Worm (Caenorhabditis elegans) whole organism, early embryonic: ENCODE results near the gene npr-42.

Source experiments
- B0310.2 ChIP-seq: sonication (generic microtip); optimal IDR thresholded peaks from 2 replicates; lab custom pipeline; 2016; ENCODE audit warnings: mild to moderate bottlenecking, missing genetic modification characterization, missing compliant biosample characterization
- F13C5.2 ChIP-seq: sonication (generic microtip); optimal IDR thresholded peaks from 2 replicates; lab custom pipeline; 2017; ENCODE audit warnings: mild to moderate bottlenecking, missing genetic modification characterization, inconsistent platforms, missing compliant biosample characterization
- aly-1 ChIP-seq: sonication (generic microtip); optimal IDR thresholded peaks from 2 replicates; lab custom pipeline; 2016; ENCODE audit warnings: missing genetic modification characterization, missing compliant biosample characterization
- ama-1 ChIP-seq: fragments of 150-350 bp; optimal IDR thresholded peaks from 2 replicates; lab custom pipeline; 2014
- ceh-13 ChIP-seq: fragments of 200-800 bp; sonication (Bioruptor generic); optimal IDR thresholded peaks from 2 replicates; lab custom pipeline; 2018; ENCODE audit warnings: mild to moderate bottlenecking, missing genetic modification characterization, missing compliant biosample characterization
- ets-7 ChIP-seq: sonication (generic microtip); optimal IDR thresholded peaks from 2 replicates; lab custom pipeline; 2016; ENCODE audit warnings: missing genotype, missing genetic modification characterization, missing compliant biosample characterization
- flt-1 ChIP-seq: fragments of 200-800 bp; sonication (Bioruptor generic); IDR thresholded peaks from 2 replicates; pipeline ENCODE4 v1.3.6; 2022; ENCODE audit warnings: missing genetic modification characterization, missing compliant biosample characterization
- hmg-4 ChIP-seq: fragments of 200-800 bp; sonication (Bioruptor generic); optimal IDR thresholded peaks from 2 replicates; lab custom pipeline; 2018; ENCODE audit warnings: mild to moderate bottlenecking, missing genetic modification characterization, missing compliant biosample characterization
- scrt-1 ChIP-seq: fragments of 200-800 bp; sonication (Bioruptor generic); IDR thresholded peaks from 2 replicates; pipeline ENCODE4 v1.3.6; 2022; ENCODE audit warnings: missing genetic modification characterization, missing compliant biosample characterization
- tbx-11 ChIP-seq: fragments of 200-800 bp; sonication (Bioruptor generic); IDR thresholded peaks from 2 replicates; pipeline ENCODE4 v1.3.6; 2022; ENCODE audit warnings: missing genetic modification characterization, missing compliant biosample characterization
- tbx-37 ChIP-seq: fragments of 200-800 bp; sonication (Bioruptor generic); conservative IDR thresholded peaks from 2 replicates; pipeline ENCODE4 v1.3.6; 2022; ENCODE audit warnings: missing genetic modification reagents, missing genetic modification characterization, missing compliant biosample characterization
- tra-4 ChIP-seq: sonication (generic microtip); optimal IDR thresholded peaks from 2 replicates; lab custom pipeline; 2017; ENCODE audit warnings: missing genetic modification characterization, missing compliant biosample characterization

- TF ChIP-seq scrt-1 (no peak), ama-1 (lab: Kevin White, UChicago) (no peak), hmg-4 (GFP tag; lab: Kevin White, UChicago) (no peak), ets-7 (tag; lab: Kevin White, UChicago) (no peak), tbx-11 (no peak), aly-1 (no peak), F13C5.2 (tag; lab: Kevin White, UChicago) (no peak), ceh-13 (GFP tag; lab: Kevin White, UChicago) (no peak), tra-4 (tag; lab: Kevin White, UChicago) (no peak), B0310.2 (no peak), tbx-37 (GFP tag; lab: Robert Waterston, UW) (no peak), flt-1 (GFP tag; lab: Robert Waterston, UW) (no peak)
Measured at ce11 chrII:4228112-4228770, 47.8 kb upstream of the npr-42 start.
